Fruit fly (Drosophila melanogaster): Measurements from ENCODE around the gene klar.

klar gene

dm6 chr3L:385095-385494, 155.3 kb downstream of the klar start:
- TF ChIP-seq Ets98B (GFP tag; IDR thresholded peaks at IDR 0.05) (no peak), CG13204 (GFP tag; optimal IDR thresholded peaks at IDR 0.05) (no peak), CG12605 (GFP tag; IDR thresholded peaks at IDR 0.05) (no peak), CG14655 (GFP tag; optimal IDR thresholded peaks at IDR 0.05) (no peak), CG8159 (tag; optimal IDR thresholded peaks at IDR 0.05) (peak; percentile 63), CG17806 (tag; optimal IDR thresholded peaks at IDR 0.05) (peak; percentile 54), gl (tag; optimal IDR thresholded peaks at IDR 0.05) (no peak), CG32121 (GFP tag; IDR thresholded peaks at IDR 0.05) (no peak), Pif1A (GFP tag; optimal IDR thresholded peaks at IDR 0.05) (no peak), EcR (GFP tag; optimal IDR thresholded peaks at IDR 0.05) (no peak), Snoo (tag; optimal IDR thresholded peaks at IDR 0.05) (no peak), CG4496 (GFP tag; IDR thresholded peaks at IDR 0.05) (no peak), fd96Ca (GFP tag; IDR thresholded peaks at IDR 0.05) (no peak), CG10348 (GFP tag; IDR thresholded peaks at IDR 0.05) (no peak), CG34367 (tag; optimal IDR thresholded peaks at IDR 0.05) (peak; percentile 48), D1 (tag; optimal IDR thresholded peaks at IDR 0.05) (no peak), CG8301 (tag; optimal IDR thresholded peaks at IDR 0.05) (no peak), CG9948 (tag; optimal IDR thresholded peaks at IDR 0.05) (peak; percentile 36), CG15710 (tag; optimal IDR thresholded peaks at IDR 0.05) (peak; percentile 54), Pif1B (GFP tag; optimal IDR thresholded peaks at IDR 0.05) (no peak)

All from whole organism, pupa.